Worm (Caenorhabditis elegans) whole organism, young adult: Measurements from ENCODE around the gene syp-2.

Experiments used
- D2030.7 ChIP-seq: fragments of 200-800 bp; sonication (Bioruptor generic); IDR thresholded peaks from 2 replicates; pipeline ENCODE4 v1.3.6; 2022; ENCODE audit warnings: missing genetic modification reagents, missing genetic modification characterization, missing compliant biosample characterization
- F22D6.2 ChIP-seq: sonication (generic microtip); optimal IDR thresholded peaks from 2 replicates; lab custom pipeline; 2016; ENCODE audit warnings: mild to moderate bottlenecking, missing genetic modification characterization, missing compliant biosample characterization
- F33H1.4 ChIP-seq: fragments of 200-800 bp; sonication (Bioruptor generic); IDR thresholded peaks from 2 replicates; pipeline ENCODE4 v1.3.6; 2022; ENCODE audit warnings: missing genetic modification reagents, missing genetic modification characterization, missing compliant biosample characterization
- T07F8.4 ChIP-seq: sonication (generic microtip); optimal IDR thresholded peaks from 2 replicates; lab custom pipeline; 2016; ENCODE audit warnings: mild to moderate bottlenecking, missing genetic modification characterization, moderate library complexity, missing compliant biosample characterization
- Y53G8AR.9 ChIP-seq: fragments of 200-800 bp; sonication (Bioruptor generic); conservative IDR thresholded peaks from 2 replicates; pipeline ENCODE4 v1.3.6; 2022; ENCODE audit warnings: missing genetic modification reagents, missing genetic modification characterization, missing compliant biosample characterization
- ZK185.1 ChIP-seq: sonication (generic microtip); optimal IDR thresholded peaks from 2 replicates; lab custom pipeline; 2016; ENCODE audit warnings: mild to moderate bottlenecking, missing genetic modification characterization, missing compliant biosample characterization; ENCODE audit not compliant: poor library complexity, severe bottlenecking
- ama-1 ChIP-seq, 3 experiments: fragments of 150-350 bp in 1 of 3; sonication (generic microtip) in 2 of 3; optimal IDR thresholded peaks; 2 replicates each; lab custom pipeline; 2014 to 2018; ENCODE audit warnings: missing biosample characterization in 2 of 3, missing genetic modification characterization in 2 of 3, missing genetic modification reagents in 2 of 3
- atf-7 ChIP-seq: sonication (generic microtip); optimal IDR thresholded peaks from 2 replicates; lab custom pipeline; 2017; ENCODE audit warnings: mild to moderate bottlenecking, missing genetic modification characterization, missing compliant biosample characterization
- cebp-1 ChIP-seq, 2 experiments: fragments of 200-800 bp in 1 of 2; sonication (Bioruptor generic) in 1 of 2; sonication (generic microtip) in 1 of 2; IDR thresholded peaks in 1 of 2; optimal IDR thresholded peaks in 1 of 2; 2 replicates each; pipeline versions ENCODE4 v1.3.6 to Lab custom; 2017 to 2022; ENCODE audit warnings: missing compliant biosample characterization in 2 of 2, missing genetic modification characterization in 2 of 2, mild to moderate bottlenecking in 1 of 2, missing genetic modification reagents in 1 of 2, moderate library complexity in 1 of 2
- ceh-91 ChIP-seq: fragments of 200-800 bp; sonication (Bioruptor generic); IDR thresholded peaks from 2 replicates; pipeline ENCODE4 v1.3.6; 2022; ENCODE audit warnings: missing genetic modification reagents, missing genetic modification characterization, missing compliant biosample characterization
- ekl-4 ChIP-seq: fragments of 200-800 bp; sonication (Bioruptor generic); IDR thresholded peaks from 2 replicates; pipeline ENCODE4 v1.3.6; 2022; ENCODE audit warnings: missing genetic modification reagents, missing genetic modification characterization, missing compliant biosample characterization
- ets-4 ChIP-seq: fragments of 200-800 bp; sonication (Bioruptor generic); optimal IDR thresholded peaks from 2 replicates; lab custom pipeline; 2018; ENCODE audit warnings: mild to moderate bottlenecking, missing genetic modification characterization, missing compliant biosample characterization
- gei-17 ChIP-seq: fragments of 200-800 bp; sonication (Bioruptor generic); optimal IDR thresholded peaks from 2 replicates; lab custom pipeline; 2018; ENCODE audit warnings: mild to moderate bottlenecking, missing genetic modification characterization, missing compliant biosample characterization
- hlh-12 ChIP-seq: sonication (generic microtip); optimal IDR thresholded peaks from 2 replicates; lab custom pipeline; 2016; ENCODE audit warnings: missing genetic modification characterization, missing compliant biosample characterization
- hlh-26 ChIP-seq: fragments of 200-800 bp; sonication (Bioruptor generic); conservative IDR thresholded peaks from 2 replicates; pipeline ENCODE4 v1.3.6; 2022; ENCODE audit warnings: missing genetic modification reagents, missing genetic modification characterization, missing compliant biosample characterization
- hmg-20 ChIP-seq: fragments of 200-800 bp; sonication (Bioruptor generic); IDR thresholded peaks from 2 replicates; pipeline ENCODE4 v1.3.6; 2022; ENCODE audit warnings: missing genetic modification reagents, missing genetic modification characterization, missing compliant biosample characterization
- lsl-1 ChIP-seq: fragments of 200-800 bp; sonication (Bioruptor generic); optimal IDR thresholded peaks from 2 replicates; lab custom pipeline; 2018; ENCODE audit warnings: mild to moderate bottlenecking, missing genetic modification characterization, moderate library complexity, missing compliant biosample characterization
- madf-10 ChIP-seq: sonication (generic microtip); optimal IDR thresholded peaks from 2 replicates; lab custom pipeline; 2016; ENCODE audit warnings: mild to moderate bottlenecking, missing genetic modification characterization, missing compliant biosample characterization
- madf-6 ChIP-seq: fragments of 200-800 bp; sonication (Bioruptor generic); IDR thresholded peaks from 2 replicates; pipeline ENCODE4 v1.3.6; 2022; ENCODE audit warnings: missing genetic modification reagents, missing genetic modification characterization, missing compliant biosample characterization
- madf-8 ChIP-seq: fragments of 200-800 bp; sonication (Bioruptor generic); conservative IDR thresholded peaks from 2 replicates; pipeline ENCODE4 v1.3.6; 2022; ENCODE audit warnings: missing genetic modification reagents, missing genetic modification characterization, missing compliant biosample characterization
- mes-4 ChIP-seq: sonication (generic microtip); optimal IDR thresholded peaks from 2 replicates; lab custom pipeline; 2016; ENCODE audit warnings: missing genotype, missing genetic modification characterization, missing compliant biosample characterization
- nfya-2 ChIP-seq: fragments of 200-800 bp; sonication (Bioruptor generic); IDR thresholded peaks from 2 replicates; pipeline ENCODE4 v1.3.6; 2022; ENCODE audit warnings: missing genetic modification reagents, missing genetic modification characterization, missing compliant biosample characterization
- nhr-120 ChIP-seq: fragments of 200-800 bp; sonication (Bioruptor generic); IDR thresholded peaks from 2 replicates; pipeline ENCODE4 v1.3.6; 2022; ENCODE audit warnings: missing genetic modification characterization, missing compliant biosample characterization
- nhr-80 ChIP-seq: sonication (generic microtip); optimal IDR thresholded peaks from 2 replicates; lab custom pipeline; 2016; ENCODE audit warnings: missing genetic modification characterization, missing compliant biosample characterization
- rcor-1 ChIP-seq: fragments of 200-800 bp; sonication (Bioruptor generic); IDR thresholded peaks from 2 replicates; pipeline ENCODE4 v1.3.6; 2022; ENCODE audit warnings: missing genetic modification reagents, missing genetic modification characterization, missing compliant biosample characterization
- snpc-1.1 ChIP-seq: sonication (generic microtip); optimal IDR thresholded peaks from 2 replicates; lab custom pipeline; 2017; ENCODE audit warnings: missing genetic modification characterization, mild to moderate bottlenecking, missing compliant biosample characterization, antibody characterized with exemption, moderate library complexity, missing genotype, missing genetic modification reagents; ENCODE audit not compliant: insufficient read depth
- snpc-1.3 ChIP-seq: sonication (generic microtip); optimal IDR thresholded peaks from 2 replicates; lab custom pipeline; 2017; ENCODE audit warnings: missing genetic modification characterization, mild to moderate bottlenecking, missing compliant biosample characterization, antibody characterized with exemption, moderate library complexity, missing genotype, missing genetic modification reagents; ENCODE audit not compliant: insufficient read depth
- snpc-4 ChIP-seq, 5 experiments: fragments of 150-350 bp in 1 of 5; sonication (generic microtip) in 4 of 5; optimal IDR thresholded peaks; 2 replicates each; lab custom pipeline; 2014 to 2018; ENCODE audit warnings: missing genetic modification characterization in 5 of 5, missing biosample characterization in 3 of 5, antibody characterized with exemption in 2 of 5, mild to moderate bottlenecking in 2 of 5, missing compliant biosample characterization in 2 of 5, missing genotype in 2 of 5, moderate library complexity in 2 of 5, missing genetic modification reagents in 1 of 5
- tlf-1 ChIP-seq: fragments of 200-800 bp; sonication (Bioruptor generic); optimal IDR thresholded peaks from 2 replicates; lab custom pipeline; 2018; ENCODE audit warnings: mild to moderate bottlenecking, missing genetic modification characterization, missing compliant biosample characterization
- unc-62 ChIP-seq: fragments of 150-350 bp; optimal IDR thresholded peaks from 2 replicates; lab custom pipeline; 2014; ENCODE audit warnings: missing biosample characterization, missing genetic modification reagents, missing genetic modification characterization
- xnd-1 ChIP-seq: sonication (generic microtip); optimal IDR thresholded peaks from 2 replicates; lab custom pipeline; 2016; ENCODE audit warnings: missing genotype, missing genetic modification reagents, missing genetic modification characterization, missing compliant biosample characterization
- ztf-18 ChIP-seq: sonication (generic microtip); optimal IDR thresholded peaks from 2 replicates; lab custom pipeline; 2016; ENCODE audit warnings: missing genotype, mild to moderate bottlenecking, missing genetic modification characterization, missing compliant biosample characterization
- ztf-25 ChIP-seq: fragments of 200-800 bp; sonication (Bioruptor generic); IDR thresholded peaks from 2 replicates; pipeline ENCODE4 v1.3.6; 2022; ENCODE audit warnings: missing genetic modification reagents, missing genetic modification characterization, missing compliant biosample characterization
- ztf-28 ChIP-seq: fragments of 200-800 bp; sonication (Bioruptor generic); IDR thresholded peaks from 2 replicates; pipeline ENCODE4 v1.3.6; 2022; ENCODE audit warnings: missing genetic modification reagents, missing genetic modification characterization, missing compliant biosample characterization

The syp-2 gene

ce11 chrV:5504807-5505442 is 31.4 kb upstream of the syp-2 start, which contains the start of the genes dnj-19 and nhr-47 (continued):
- no peak for TF ChIP-seq snpc-1.3 (tag; lab: Kevin White, UChicago)
- no peak for TF ChIP-seq T07F8.4 (tag; lab: Kevin White, UChicago)
- TF ChIP-seq Y53G8AR.9 (GFP tag; lab: Robert Waterston, UW), result peak; percentile 96
- TF ChIP-seq snpc-1.1 (tag; lab: Kevin White, UChicago), result no peak
- TF ChIP-seq lsl-1, result peak; percentile 78
- no peak for TF ChIP-seq mes-4
- no peak for TF ChIP-seq unc-62
- TF ChIP-seq snpc-4 (GFP tag; optimal IDR thresholded peaks at IDR 0.05; lab: Kevin White, UChicago), result peak; percentile 52
- TF ChIP-seq snpc-4 (tag; optimal IDR thresholded peaks at IDR 0.05; lab: Kevin White, UChicago), result peak in 3 of 4 experiments; percentile 76 to 84 (median 78)
- TF ChIP-seq hlh-26 (GFP tag; lab: Robert Waterston, UW), result no peak
- TF ChIP-seq ama-1 (optimal IDR thresholded peaks at IDR 0.05; lab: Kevin White, UChicago), result no peak
- TF ChIP-seq ama-1 (GFP tag; optimal IDR thresholded peaks at IDR 0.05; lab: Kevin White, UChicago), result no peak
- peak; percentile 88 for TF ChIP-seq hmg-20 (GFP tag; lab: Robert Waterston, UW)
- peak; percentile 96 for TF ChIP-seq ekl-4 (GFP tag; lab: Robert Waterston, UW)
- no peak for TF ChIP-seq hlh-12 (tag; lab: Kevin White, UChicago)
- TF ChIP-seq rcor-1 (GFP tag; lab: Robert Waterston, UW), result peak; percentile 91
- TF ChIP-seq ztf-25 (GFP tag; lab: Robert Waterston, UW), result no peak
- TF ChIP-seq nhr-120 (GFP tag; lab: Robert Waterston, UW), result no peak

DNA sequence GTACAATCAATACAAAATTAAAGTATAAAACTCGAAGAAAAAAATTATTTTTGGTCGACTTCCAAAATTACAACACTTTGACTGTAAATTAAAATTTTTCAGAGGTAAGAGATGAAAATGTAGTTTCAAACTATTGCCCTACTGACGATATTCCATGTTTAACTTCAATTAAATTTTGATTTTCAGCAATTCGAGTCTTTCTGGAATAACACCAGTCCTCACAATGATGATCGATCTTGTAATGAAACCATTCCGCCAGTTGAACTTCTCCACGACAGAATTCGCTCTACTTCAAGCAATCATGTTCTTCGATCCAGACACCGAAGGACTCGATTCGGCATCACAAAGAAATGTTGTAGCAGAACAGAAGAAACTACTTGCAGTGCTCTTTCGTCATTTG is 27.2 kb upstream of the syp-2 start:
- TF ChIP-seq ekl-4 (GFP tag; lab: Robert Waterston, UW), result no peak
- TF ChIP-seq madf-10 (tag; lab: Kevin White, UChicago), result no peak

DNA sequence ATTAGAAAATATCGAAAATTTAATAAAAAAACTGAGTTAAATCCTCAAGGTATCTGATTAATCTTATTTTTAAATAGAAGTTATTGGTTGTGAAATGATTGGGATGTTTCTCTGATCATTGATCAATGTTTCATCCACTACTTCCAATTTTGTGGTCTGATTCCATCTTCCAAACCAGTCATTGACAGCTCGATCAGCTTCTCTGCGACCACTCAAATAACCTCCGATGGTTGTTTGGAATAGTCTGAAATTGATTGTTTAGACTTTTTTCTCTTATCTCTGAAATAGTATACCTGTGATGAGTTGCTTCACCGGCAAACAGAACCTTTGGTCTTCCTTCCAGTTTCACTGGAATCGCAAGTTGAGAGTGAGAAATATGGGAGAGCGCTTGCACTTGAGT is 26.3 kb upstream of the syp-2 start:
- TF ChIP-seq D2030.7 (no peak), ztf-18 (peak; percentile 31), nhr-80 (peak; percentile 78)

DNA sequence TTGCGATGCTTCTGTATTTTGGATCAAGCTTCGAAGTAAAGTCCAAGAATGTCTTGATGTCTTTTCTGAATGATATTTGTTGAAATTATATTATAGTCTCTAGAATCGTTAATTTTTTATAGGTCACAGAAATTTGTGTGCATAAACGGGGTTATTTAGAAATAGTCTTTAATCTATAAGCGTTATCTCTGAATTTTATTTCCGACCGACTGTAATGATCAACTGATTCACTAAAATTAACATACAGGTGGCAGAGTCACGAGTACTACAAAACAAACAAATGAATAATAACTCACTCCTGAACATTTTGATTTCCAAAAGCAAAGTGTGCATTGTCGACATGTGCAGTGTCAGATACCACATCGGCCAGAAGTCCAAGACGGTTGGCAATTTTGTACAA is 24.6 kb upstream of the syp-2 start:
- TF ChIP-seq F22D6.2 (tag; lab: Kevin White, UChicago) (no peak), ZK185.1 (tag; lab: Kevin White, UChicago) (no peak), nhr-80 (peak; percentile 8)

DNA sequence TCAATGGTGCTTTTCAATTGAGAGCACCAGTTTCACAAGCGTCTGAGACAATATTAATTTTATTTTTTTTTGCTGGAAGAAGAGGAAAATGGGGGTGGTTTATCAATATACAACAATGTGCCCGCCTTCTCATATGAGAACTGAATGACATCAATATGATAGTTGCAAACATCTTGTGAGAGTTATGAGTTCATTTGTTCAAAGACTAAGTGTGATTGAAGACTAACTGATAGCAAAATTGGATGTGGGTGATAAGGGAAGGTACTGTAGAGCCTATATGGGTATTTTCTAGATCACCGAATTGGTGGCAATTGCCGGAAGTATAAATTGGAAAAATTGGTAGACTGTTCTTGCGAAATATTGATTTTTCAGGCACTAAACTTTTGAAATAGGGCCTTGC is 23.7 kb upstream of the syp-2 start:
- peak; percentile 49 for TF ChIP-seq atf-7 (tag; lab: Kevin White, UChicago)
- peak; percentile 86 for TF ChIP-seq nhr-80
- TF ChIP-seq cebp-1 (GFP tag; IDR thresholded peaks at IDR 0.05; lab: Robert Waterston, UW), result no peak
- TF ChIP-seq cebp-1 (tag; optimal IDR thresholded peaks at IDR 0.05; lab: Kevin White, UChicago), result peak; percentile 37
- TF ChIP-seq tlf-1, result no peak
- TF ChIP-seq ets-4 (GFP tag; lab: Kevin White, UChicago), result peak; percentile 49

DNA sequence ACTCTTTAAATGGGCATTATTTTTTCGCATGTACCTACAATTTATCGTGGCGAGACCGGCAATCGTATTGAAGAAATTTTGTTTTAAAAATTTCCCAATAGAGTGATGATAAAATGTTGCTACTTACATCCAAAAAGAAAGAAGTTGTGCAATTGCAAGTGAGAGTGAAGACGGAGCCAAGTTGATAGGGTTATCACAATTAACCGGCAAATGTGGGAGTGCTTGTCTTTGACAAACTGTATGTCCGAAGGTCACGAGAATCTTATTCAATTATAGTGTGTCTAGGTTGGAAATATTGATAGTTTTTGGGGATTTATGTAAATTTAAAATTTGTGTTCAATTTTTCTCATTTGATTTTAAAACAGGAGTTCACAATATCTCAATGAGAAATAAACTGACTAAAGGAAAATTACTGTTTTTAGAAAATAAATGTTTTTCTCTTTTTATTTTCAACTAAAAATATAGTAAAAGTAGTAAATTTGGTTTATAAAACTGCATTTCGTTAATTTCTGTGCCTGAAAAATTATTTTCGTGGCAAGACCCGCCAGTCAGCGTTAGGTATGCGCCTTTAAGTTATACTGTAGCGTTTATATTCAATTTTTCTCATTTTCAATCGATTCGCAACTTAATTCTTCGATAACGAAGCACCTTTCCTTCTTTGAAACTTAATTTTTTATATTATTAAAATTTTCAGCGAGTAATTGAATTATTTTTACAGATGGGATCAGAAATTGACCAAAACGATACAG is 22.5 kb upstream of the syp-2 start, which contains the start of the genes hpo-15 and mms-19:
Gene hpo-15 (minus strand): TSS at position 201 of the 749 bp plus-strand sequence.
Gene mms-19 (plus strand): TSS at position 719 of the 749 bp plus-strand sequence.
- TF ChIP-seq lsl-1, result peak; percentile 75
- TF ChIP-seq ztf-28 (GFP tag; lab: Robert Waterston, UW), result no peak
- peak; percentile 52 for TF ChIP-seq madf-8
- no peak for TF ChIP-seq nfya-2
- peak; percentile 85 for TF ChIP-seq madf-6 (GFP tag; lab: Robert Waterston, UW)
- TF ChIP-seq gei-17 (GFP tag; lab: Kevin White, UChicago), result no peak
- peak; percentile 80 for TF ChIP-seq xnd-1 (tag; lab: Kevin White, UChicago)
- TF ChIP-seq nhr-80, result peak; percentile 57
- 0 out of 2 replicates have a peak, but pooled peaks have one; percentile 33 for TF ChIP-seq ceh-91
- TF ChIP-seq F33H1.4 (GFP tag; lab: Robert Waterston, UW), result peak; percentile 85
